Fruit fly (Drosophila melanogaster): ENCODE results near the gene U2af38.

U2af38 gene

dm6 chr2L:291657-292056 is 2.8 kb downstream of the U2af38 start, which contains the start of gene CG3625 (continued):
- TF ChIP-seq CG12659 (GFP tag; optimal IDR thresholded peaks at IDR 0.05) (no peak), CG3847 (GFP tag; IDR thresholded peaks at IDR 0.05) (no peak), CG32532 (GFP tag; IDR thresholded peaks at IDR 0.05) (0 out of 2 replicates have a peak, but pooled peaks have one; percentile 21), Atf6 (GFP tag; IDR thresholded peaks at IDR 0.05) (no peak), CG12155 (GFP tag; optimal IDR thresholded peaks at IDR 0.05) (no peak), amos (GFP tag; IDR thresholded peaks at IDR 0.05; ENCODE audit: partially characterized antibody) (peak; percentile 20; the same call in 1 of the 2 replicates), tap (tag; optimal IDR thresholded peaks at IDR 0.05) (no peak), CG32772 (GFP tag; IDR thresholded peaks at IDR 0.05) (no peak), unc-4 (GFP tag; IDR thresholded peaks at IDR 0.05; ENCODE audit: partially characterized antibody) (no peak), cad (GFP tag; optimal IDR thresholded peaks at IDR 0.05) (no peak), YL-1 (GFP tag; optimal IDR thresholded peaks at IDR 0.05) (no peak), Poxn (GFP tag; IDR thresholded peaks at IDR 0.05) (no peak), scrt (GFP tag; optimal IDR thresholded peaks at IDR 0.05) (peak; percentile 66), dmrt99B (tag; optimal IDR thresholded peaks at IDR 0.05) (no peak), slp2 (GFP tag; optimal IDR thresholded peaks at IDR 0.05) (no peak), Hey (tag; optimal IDR thresholded peaks at IDR 0.05) (no peak), CG7357 (GFP tag; IDR thresholded peaks at IDR 0.05) (no peak), CG6683 (GFP tag; optimal IDR thresholded peaks at IDR 0.05) (no peak), CG33213 (GFP tag; optimal IDR thresholded peaks at IDR 0.05) (no peak), so (GFP tag; IDR thresholded peaks at IDR 0.05) (no peak), crp (GFP tag; optimal IDR thresholded peaks at IDR 0.05) (no peak), mirr (GFP tag; optimal IDR thresholded peaks at IDR 0.05) (no peak), CG1024 (GFP tag; IDR thresholded peaks at IDR 0.05) (no peak), CG12104 (GFP tag; optimal IDR thresholded peaks at IDR 0.05) (no peak), CG4730 (GFP tag; IDR thresholded peaks at IDR 0.05) (no peak), CG1647 (GFP tag; optimal IDR thresholded peaks at IDR 0.05) (no peak), gfzf (GFP tag; optimal IDR thresholded peaks at IDR 0.05) (no peak), CG18619 (GFP tag; optimal IDR thresholded peaks at IDR 0.05) (no peak), MESR4 (GFP tag; optimal IDR thresholded peaks at IDR 0.05) (no peak), abd-A (tag; optimal IDR thresholded peaks at IDR 0.05) (peak; percentile 69), Nf-YC (tag; optimal IDR thresholded peaks at IDR 0.05) (peak; percentile 49), shn (GFP tag; optimal IDR thresholded peaks at IDR 0.05) (no peak), z (GFP tag; IDR thresholded peaks at IDR 0.05) (0 out of 3 replicates have a peak, but pooled peaks have one; percentile 8), dan (GFP tag; IDR thresholded peaks at IDR 0.05) (no peak), pros (GFP tag; optimal IDR thresholded peaks at IDR 0.05) (no peak), B-H2 (GFP tag; optimal IDR thresholded peaks at IDR 0.05) (no peak), HLH54F (GFP tag; optimal IDR thresholded peaks at IDR 0.05) (no peak), CG11247 (GFP tag; IDR thresholded peaks at IDR 0.05) (no peak), psq (GFP tag; optimal IDR thresholded peaks at IDR 0.05) (no peak), bsh (GFP tag; optimal IDR thresholded peaks at IDR 0.05) (no peak), CG17612 (GFP tag; IDR thresholded peaks at IDR 0.05) (no peak), jumu (GFP tag; optimal IDR thresholded peaks at IDR 0.05) (no peak), CG4820 (GFP tag; optimal IDR thresholded peaks at IDR 0.05) (no peak), Chrac-16 (GFP tag; optimal IDR thresholded peaks at IDR 0.05) (no peak), CG11456 (GFP tag; IDR thresholded peaks at IDR 0.05) (no peak), sna (GFP tag; IDR thresholded peaks at IDR 0.05; ENCODE audit: partially characterized antibody) (peak; percentile 10; the same call in 1 of the 2 replicates), Hsf (GFP tag; optimal IDR thresholded peaks at IDR 0.05) (no peak), tna (GFP tag; IDR thresholded peaks at IDR 0.05; ENCODE audit: partially characterized antibody) (no peak), klu (GFP tag; IDR thresholded peaks at IDR 0.05) (no peak), Med (GFP tag) (peak; percentile 81), ap (GFP tag; IDR thresholded peaks at IDR 0.05) (no peak), disco-r (GFP tag; optimal IDR thresholded peaks at IDR 0.05) (no peak)
